Worm (Caenorhabditis elegans) whole organism, L4 larva: ENCODE results near the gene F39H12.1.

Experiments used
- lin-13 ChIP-seq: fragments of 150-350 bp; optimal IDR thresholded peaks from 2 replicates; lab custom pipeline; 2014; ENCODE audit warnings: missing biosample characterization, missing genetic modification reagents, missing genetic modification characterization
- saeg-2 ChIP-seq: fragments of 200-800 bp; sonication (Bioruptor generic); IDR thresholded peaks from 2 replicates; pipeline ENCODE4 v1.3.6; 2022; ENCODE audit warnings: missing genetic modification reagents, missing genetic modification characterization, missing compliant biosample characterization

DNA sequence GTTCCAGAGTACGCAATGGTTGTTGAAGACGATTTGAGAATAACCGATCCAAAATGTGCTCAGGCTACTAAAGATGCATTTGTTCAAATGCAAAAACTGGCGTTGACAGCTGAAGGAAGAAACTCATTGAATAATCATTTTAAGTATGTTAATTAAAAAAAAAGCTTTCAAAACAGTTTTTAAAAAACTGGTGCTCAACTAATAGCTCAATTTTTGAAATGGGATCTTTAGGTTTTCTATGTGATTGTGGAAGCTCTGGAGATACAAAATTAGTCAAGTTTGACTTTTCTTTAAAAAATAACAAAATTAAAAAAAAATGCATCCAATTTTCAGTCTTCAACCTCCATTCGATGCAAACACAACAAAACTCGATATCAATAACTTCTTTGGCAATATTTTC is 39.1 kb downstream of the F39H12.1 start:
- TF ChIP-seq saeg-2 (GFP tag; lab: Robert Waterston, UW) = no peak
- no peak for TF ChIP-seq lin-13 (GFP tag; lab: Kevin White, UChicago)
